Fruit fly (Drosophila melanogaster) whole organism, wandering third instar larva: ENCODE measurements around the gene feo.

Source experiments
- Abd-B ChIP-seq: fragments of >200 bp; optimal IDR thresholded peaks from 2 replicates; lab custom pipeline; 2017; ENCODE audit warnings: missing biosample characterization, missing genetic modification characterization
- CG32264 ChIP-seq: fragments of 200-800 bp; sonication (Bioruptor generic); optimal IDR thresholded peaks from 2 replicates; lab custom pipeline; 2016; ENCODE audit warnings: missing biosample characterization, missing genetic modification characterization
- CG9705 ChIP-seq: fragments of 200-800 bp; sonication (Bioruptor generic); optimal IDR thresholded peaks from 2 replicates; lab custom pipeline; 2018; ENCODE audit warnings: missing biosample characterization, mild to moderate bottlenecking, missing genetic modification characterization
- Dif ChIP-seq: fragments of 200-275, 200-300 bp; sonication (Bioruptor generic); optimal IDR thresholded peaks from 2 replicates; lab custom pipeline; 2018; ENCODE audit warnings: missing biosample characterization, missing genetic modification characterization; ENCODE audit not compliant: partially characterized antibody
- GATAd ChIP-seq: sonication (Bioruptor generic); optimal IDR thresholded peaks from 2 replicates; lab custom pipeline; 2016; ENCODE audit warnings: missing biosample characterization, missing genetic modification characterization
- HLH106 ChIP-seq: fragments of 200-800 bp; optimal IDR thresholded peaks from 3 replicates; lab custom pipeline; 2019; ENCODE audit warnings: missing biosample characterization, mild to moderate bottlenecking, missing genetic modification characterization, moderate library complexity
- Hr83 ChIP-seq: fragments of 200-300 bp; sonication (Bioruptor generic); optimal IDR thresholded peaks from 2 replicates; lab custom pipeline; 2016; ENCODE audit warnings: missing biosample characterization, mild to moderate bottlenecking, missing genetic modification characterization, moderate library complexity; ENCODE audit not compliant: poor library complexity, severe bottlenecking
- Jra ChIP-seq: sonication (Bioruptor generic); optimal IDR thresholded peaks from 2 replicates; lab custom pipeline; 2016; ENCODE audit warnings: missing biosample characterization, missing genetic modification characterization
- Mio ChIP-seq: sonication (Bioruptor generic); optimal IDR thresholded peaks from 2 replicates; lab custom pipeline; 2016; ENCODE audit warnings: missing biosample characterization, missing genetic modification characterization
- Myc ChIP-seq: fragments of >200 bp; optimal IDR thresholded peaks from 2 replicates; lab custom pipeline; 2017
- N ChIP-seq: fragments of >200 bp; optimal IDR thresholded peaks from 2 replicates; lab custom pipeline; 2018; ENCODE audit warnings: missing biosample characterization, missing external identifiers, missing genetic modification characterization
- OdsH ChIP-seq: fragments of 200-800 bp; sonication (Bioruptor generic); optimal IDR thresholded peaks from 2 replicates; lab custom pipeline; 2016; ENCODE audit warnings: missing biosample characterization, mild to moderate bottlenecking, missing genetic modification characterization
- Rel ChIP-seq, 2 experiments: fragments of 200-800 bp; sonication (Bioruptor generic) in 1 of 2; optimal IDR thresholded peaks; 2 replicates in 1 of 2; 3 replicates in 1 of 2; lab custom pipeline; 2016 to 2019; ENCODE audit warnings: mild to moderate bottlenecking in 2 of 2, missing biosample characterization in 2 of 2, missing genetic modification characterization in 2 of 2, moderate library complexity in 1 of 2
- Sp1 ChIP-seq: fragments of 200-800 bp; sonication (Bioruptor generic); optimal IDR thresholded peaks from 3 replicates; lab custom pipeline; 2019; ENCODE audit warnings: missing biosample characterization, mild to moderate bottlenecking, missing genetic modification characterization, moderate library complexity
- Vsx2 ChIP-seq: fragments of 200-300, 225-300 bp; sonication (Bioruptor generic); optimal IDR thresholded peaks from 2 replicates; lab custom pipeline; 2018; ENCODE audit warnings: missing biosample characterization, missing genetic modification characterization; ENCODE audit not compliant: partially characterized antibody
- br ChIP-seq: fragments of 200-800 bp; sonication (Bioruptor generic); optimal IDR thresholded peaks from 2 replicates; lab custom pipeline; 2016; ENCODE audit warnings: missing biosample characterization, missing genetic modification characterization
- brk ChIP-seq: fragments of 200-800 bp; sonication (Bioruptor generic); optimal IDR thresholded peaks from 2 replicates; lab custom pipeline; 2016; ENCODE audit warnings: missing biosample characterization, mild to moderate bottlenecking, missing genetic modification characterization
- ey ChIP-seq: fragments of 200-800 bp; sonication (Bioruptor generic); optimal IDR thresholded peaks from 2 replicates; lab custom pipeline; 2016; ENCODE audit warnings: missing biosample characterization, missing genetic modification characterization
- foxo ChIP-seq, 2 experiments: fragments of 200-800 bp; sonication (Bioruptor generic); optimal IDR thresholded peaks; 2 replicates in 1 of 2; 3 replicates in 1 of 2; lab custom pipeline; 2016 to 2017; ENCODE audit warnings: missing biosample characterization in 2 of 2, missing genetic modification characterization in 2 of 2
- h ChIP-seq: fragments of 200-800 bp; sonication (Bioruptor generic); optimal IDR thresholded peaks from 3 replicates; lab custom pipeline; 2016; ENCODE audit warnings: missing biosample characterization, mild to moderate bottlenecking, missing genetic modification characterization
- jim ChIP-seq: fragments of 175-275, 200-325 bp; sonication (Bioruptor generic); optimal IDR thresholded peaks from 2 replicates; lab custom pipeline; 2016; ENCODE audit warnings: missing biosample characterization, mild to moderate bottlenecking, missing genetic modification characterization
- lola ChIP-seq: fragments of >200 bp; optimal IDR thresholded peaks from 2 replicates; lab custom pipeline; 2017; ENCODE audit warnings: missing biosample characterization, missing genetic modification characterization
- pan ChIP-seq: fragments of >200 bp; optimal IDR thresholded peaks from 2 replicates; lab custom pipeline; 2017
- rgr ChIP-seq: fragments of 200-800 bp; sonication (Bioruptor generic); optimal IDR thresholded peaks from 3 replicates; lab custom pipeline; 2016; ENCODE audit warnings: missing biosample characterization, mild to moderate bottlenecking, missing genetic modification characterization
- sage ChIP-seq: fragments of 200-800 bp; sonication (Bioruptor generic); optimal IDR thresholded peaks from 2 replicates; lab custom pipeline; 2016; ENCODE audit warnings: missing biosample characterization, mild to moderate bottlenecking, missing genetic modification characterization
- sv ChIP-seq: fragments of 200-800 bp; sonication (Bioruptor generic); optimal IDR thresholded peaks from 3 replicates; lab custom pipeline; 2016; ENCODE audit warnings: missing biosample characterization, missing genetic modification characterization
- tai ChIP-seq: sonication (Bioruptor generic); optimal IDR thresholded peaks from 2 replicates; lab custom pipeline; 2016; ENCODE audit warnings: missing biosample characterization, missing genetic modification characterization
- usp ChIP-seq: fragments of >200 bp; optimal IDR thresholded peaks from 2 replicates; lab custom pipeline; 2017; ENCODE audit warnings: missing biosample characterization, missing genetic modification characterization
- woc ChIP-seq: sonication (Bioruptor generic); optimal IDR thresholded peaks from 2 replicates; lab custom pipeline; 2016; ENCODE audit warnings: missing biosample characterization, mild to moderate bottlenecking, missing genetic modification characterization

Gene feo

dm6 chrX:10845256-10845655, 9.4 kb downstream of the feo start:
- TF ChIP-seq brk (GFP tag; lab: Kevin White, UChicago) (no peak), Rel (GFP tag; optimal IDR thresholded peaks at IDR 0.05; lab: Kevin White, UChicago) (no peak), Rel (tag; optimal IDR thresholded peaks at IDR 0.05; lab: Kevin White, UChicago) (peak; percentile 33), Hr83 (GFP tag; lab: Kevin White, UChicago) (no peak)

- TF ChIP-seq tai (GFP tag; lab: Kevin White, UChicago): no peak
- TF ChIP-seq CG9705 (GFP tag; lab: Kevin White, UChicago): no peak
- TF ChIP-seq OdsH (GFP tag; lab: Kevin White, UChicago): no peak
- no peak for TF ChIP-seq Mio
- TF ChIP-seq Myc (lab: Kevin White, UChicago): no peak
- TF ChIP-seq foxo (GFP tag; optimal IDR thresholded peaks at IDR 0.05; lab: Kevin White, UChicago): no peak
- no peak for TF ChIP-seq HLH106 (tag; lab: Kevin White, UChicago)
Observed at dm6 chrX:10844807-10845206, 9.9 kb downstream of the feo start, which contains the start of gene CG32669. Gene CG32669 (minus strand): TSS chrX:10845081.

- TF ChIP-seq Hr83 (GFP tag; lab: Kevin White, UChicago): no peak
- TF ChIP-seq foxo (GFP tag; optimal IDR thresholded peaks at IDR 0.05; lab: Kevin White, UChicago): peak in 1 of 2 experiments; percentile 34
- no peak for TF ChIP-seq sv (GFP tag; lab: Kevin White, UChicago)
- TF ChIP-seq Abd-B (GFP tag; lab: Kevin White, UChicago): no peak
- peak; percentile 2 for TF ChIP-seq br
- TF ChIP-seq HLH106 (tag; lab: Kevin White, UChicago): peak; percentile 40
- no peak for TF ChIP-seq CG32264 (GFP tag; lab: Kevin White, UChicago)
- no peak for TF ChIP-seq usp (GFP tag; lab: Kevin White, UChicago)
- peak; percentile 23 for TF ChIP-seq ey (GFP tag; lab: Kevin White, UChicago)
- peak; percentile 2 for TF ChIP-seq woc (GFP tag; lab: Kevin White, UChicago)
- no peak for TF ChIP-seq Jra
- no peak for TF ChIP-seq lola (GFP tag; lab: Kevin White, UChicago)
- TF ChIP-seq h (GFP tag; lab: Kevin White, UChicago): peak; percentile 2
- no peak for TF ChIP-seq CG9705 (GFP tag; lab: Kevin White, UChicago)
- TF ChIP-seq Sp1: peak; percentile 34
- TF ChIP-seq Myc (lab: Kevin White, UChicago): peak; percentile 59
Observed at dm6 chrX:10841717-10842255, 12.9 kb downstream of the feo start, which contains the start of gene CG15209. Gene CG15209 (plus strand): TSS chrX:10842205.

- TF ChIP-seq rgr (GFP tag; lab: Kevin White, UChicago) (no peak), GATAd (GFP tag; lab: Kevin White, UChicago) (no peak), Mio (no peak), lola (GFP tag; lab: Kevin White, UChicago) (no peak), h (GFP tag; lab: Kevin White, UChicago) (no peak), Abd-B (GFP tag; lab: Kevin White, UChicago) (no peak), Sp1 (no peak), ey (GFP tag; lab: Kevin White, UChicago) (no peak), woc (GFP tag; lab: Kevin White, UChicago) (no peak), sage (no peak), Dif (no peak), Myc (lab: Kevin White, UChicago) (peak; percentile 16), Rel (GFP tag; optimal IDR thresholded peaks at IDR 0.05; lab: Kevin White, UChicago) (no peak), Rel (tag; optimal IDR thresholded peaks at IDR 0.05; lab: Kevin White, UChicago) (no peak), Jra (peak; percentile 14), pan (lab: Kevin White, UChicago) (no peak), br (peak; percentile 3), OdsH (GFP tag; lab: Kevin White, UChicago) (no peak), Vsx2 (GFP tag; lab: Kevin White, UChicago) (no peak), N (peak; percentile 16), CG32264 (GFP tag; lab: Kevin White, UChicago) (no peak), foxo (GFP tag; optimal IDR thresholded peaks at IDR 0.05; lab: Kevin White, UChicago) (no peak), HLH106 (tag; lab: Kevin White, UChicago) (no peak)
Observed at dm6 chrX:10840892-10841564, 13.6 kb downstream of the feo start.

- TF ChIP-seq jim (GFP tag; lab: Kevin White, UChicago) (no peak), Jra (no peak), Hr83 (GFP tag; lab: Kevin White, UChicago) (peak; percentile 21)
Observed at dm6 chrX:10838962-10839361, 15.7 kb downstream of the feo start, which contains the start of gene CG15210. Gene CG15210 (plus strand): TSS chrX:10839230.
